Fruit fly (Drosophila melanogaster): ENCODE data around the gene mRpL50.

mRpL50 gene

DNA sequence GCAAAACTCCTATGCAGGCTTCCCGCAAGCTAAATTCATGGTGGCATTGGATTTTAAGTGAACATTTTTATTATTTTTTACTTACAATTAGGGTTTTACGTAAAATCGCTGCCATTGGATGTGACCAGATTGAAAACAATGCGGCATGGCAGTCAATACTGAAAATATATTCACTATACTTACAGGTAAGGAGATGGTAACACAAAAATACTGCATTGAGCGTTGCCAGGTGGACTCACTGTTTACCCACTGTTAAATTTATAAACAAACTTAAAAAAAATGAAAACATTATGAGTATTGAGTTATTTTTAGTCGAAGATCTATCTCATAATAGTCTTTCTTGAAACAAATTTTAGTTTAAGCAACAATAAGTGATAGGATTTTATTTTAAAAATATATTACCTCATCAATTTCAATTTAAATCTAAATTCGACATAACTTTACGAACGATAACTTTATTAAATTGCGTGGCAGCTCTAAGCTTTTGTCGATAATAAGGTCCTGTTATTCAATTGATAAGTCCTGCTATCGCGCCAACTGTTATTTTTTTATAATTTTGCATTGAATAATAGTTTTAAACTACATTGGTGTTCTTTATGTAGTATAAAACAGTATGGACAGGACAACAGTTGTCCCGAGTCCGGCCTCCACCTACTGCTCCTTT lies at the start of gene mRpL50, which contains the start of gene mei-P22:
Gene mRpL50, minus strand, starts transcription at position 159 of the 664 bp plus-strand sequence.
Gene mei-P22, plus strand, starts transcription at position 614 of the 664 bp plus-strand sequence.
- no peak for TF ChIP-seq psq (optimal IDR thresholded peaks at IDR 0.05)
- no peak for TF ChIP-seq insv (optimal IDR thresholded peaks at IDR 0.05)
- TF ChIP-seq ttk (optimal IDR thresholded peaks at IDR 0.05), result no peak

DNA sequence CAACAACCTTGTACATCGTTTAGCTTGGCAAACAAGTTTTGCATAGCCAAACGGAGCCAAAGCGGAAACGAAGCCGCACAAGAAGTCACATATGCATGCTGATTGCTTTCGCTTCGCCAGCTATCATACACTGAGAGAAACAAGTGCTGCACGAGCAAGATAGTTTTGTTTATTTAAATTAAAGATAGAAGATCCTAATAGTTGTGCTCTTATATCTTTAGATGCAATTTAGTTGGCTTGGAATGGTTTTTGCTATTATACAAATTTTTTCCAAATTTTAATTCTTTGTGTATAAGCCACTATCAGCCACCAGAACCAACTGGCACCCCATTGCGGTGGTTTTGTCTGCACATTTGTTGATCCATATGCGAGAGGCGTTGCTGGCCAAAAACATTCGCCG lies 39.8 kb upstream of the mRpL50 start:
- TF ChIP-seq insv (optimal IDR thresholded peaks at IDR 0.05), result no peak
- no peak for TF ChIP-seq Sin3A (optimal IDR thresholded peaks at IDR 0.05)
- TF ChIP-seq psq (optimal IDR thresholded peaks at IDR 0.05), result no peak
- TF ChIP-seq h (optimal IDR thresholded peaks at IDR 0.05), result no peak
- no peak for TF ChIP-seq Myc (optimal IDR thresholded peaks at IDR 0.05)
- TF ChIP-seq ttk (optimal IDR thresholded peaks at IDR 0.05), result no peak

DNA sequence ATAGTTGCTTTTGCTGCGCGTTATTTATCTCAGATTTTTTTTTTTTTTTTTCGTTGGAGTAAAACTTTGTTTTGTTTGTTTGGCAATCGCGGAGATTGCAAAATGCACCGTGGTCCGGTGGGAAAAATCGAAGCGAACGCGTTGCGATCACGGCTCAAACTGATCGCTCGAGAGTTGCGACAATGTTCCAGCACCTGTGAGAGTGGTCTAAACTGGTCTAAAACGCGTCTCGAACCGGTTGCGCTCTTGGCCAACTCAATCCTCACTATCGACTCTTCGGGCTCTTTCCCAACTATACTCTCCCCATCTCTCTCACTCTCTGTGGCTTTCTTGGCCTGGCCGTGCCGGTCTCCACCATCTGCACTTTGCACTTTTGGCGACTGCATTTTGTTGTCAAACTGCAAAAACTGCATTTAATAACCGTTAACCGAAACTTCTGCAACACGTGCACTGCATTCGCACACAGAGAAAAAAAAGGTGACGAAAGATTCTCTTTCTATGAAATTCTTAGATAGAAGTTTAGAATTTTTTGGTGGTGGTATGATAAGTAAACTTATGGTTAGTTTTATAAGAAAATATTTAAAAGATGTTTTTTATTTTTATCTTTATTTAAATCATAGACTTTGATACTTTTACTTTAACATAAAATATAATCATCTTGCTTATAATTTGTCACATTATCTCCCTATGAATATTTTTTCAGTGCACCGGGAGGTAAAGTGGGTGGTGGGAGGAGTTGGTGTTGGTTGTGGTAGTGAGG lies 20.2 kb upstream of the mRpL50 start, which contains the start of gene CG14830:
Gene CG14830, minus strand, starts transcription at position 164 of the 760 bp plus-strand sequence.
- TF ChIP-seq Myc (optimal IDR thresholded peaks at IDR 0.05) (no peak), insv (optimal IDR thresholded peaks at IDR 0.05) (no peak), psq (optimal IDR thresholded peaks at IDR 0.05) (no peak), Sin3A (optimal IDR thresholded peaks at IDR 0.05) (no peak), ttk (optimal IDR thresholded peaks at IDR 0.05) (no peak), h (optimal IDR thresholded peaks at IDR 0.05) (no peak)

DNA sequence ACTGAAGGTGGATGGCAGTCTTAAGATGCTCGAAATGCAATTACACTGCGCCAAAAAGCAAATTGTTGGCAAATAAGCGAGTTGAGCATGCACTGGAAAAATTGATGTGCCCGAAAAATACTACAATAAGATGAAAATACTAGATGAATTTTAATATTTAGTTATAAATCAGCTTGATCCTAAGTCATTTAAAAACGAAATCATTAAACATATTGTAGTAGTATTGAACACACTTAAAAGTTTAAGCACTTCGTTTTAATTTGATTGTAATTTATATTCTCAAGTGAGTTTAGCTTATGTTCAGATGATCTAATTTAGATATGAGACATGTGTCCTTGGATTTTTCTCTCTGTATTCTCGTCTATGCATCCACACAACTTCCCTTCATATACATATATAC lies 18.7 kb upstream of the mRpL50 start:
- TF ChIP-seq Myc (optimal IDR thresholded peaks at IDR 0.05) (no peak), ttk (optimal IDR thresholded peaks at IDR 0.05) (no peak), Sin3A (optimal IDR thresholded peaks at IDR 0.05) (no peak), psq (optimal IDR thresholded peaks at IDR 0.05) (no peak), insv (optimal IDR thresholded peaks at IDR 0.05) (no peak), h (optimal IDR thresholded peaks at IDR 0.05) (no peak)

DNA sequence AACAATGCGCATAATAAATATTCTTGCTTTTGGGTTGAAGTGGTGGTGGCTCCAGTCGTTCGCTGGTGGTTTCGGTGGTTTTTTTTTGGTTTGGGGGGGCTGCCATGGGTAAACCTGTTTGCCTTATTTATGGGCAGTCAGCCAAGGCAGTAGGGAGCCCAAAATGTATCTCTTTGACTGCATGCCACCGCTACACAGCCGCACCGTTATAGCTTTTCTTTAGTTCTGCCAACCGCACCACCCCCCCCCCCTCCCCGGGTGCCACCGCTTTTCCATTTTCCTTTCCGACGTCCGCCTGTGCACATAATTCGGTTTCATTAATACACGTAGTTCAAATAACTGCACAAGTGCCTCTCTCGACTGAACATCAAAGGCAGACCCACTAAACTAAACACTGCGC lies 14.5 kb upstream of the mRpL50 start:
- TF ChIP-seq Sin3A (optimal IDR thresholded peaks at IDR 0.05) (no peak), Myc (optimal IDR thresholded peaks at IDR 0.05) (no peak), insv (optimal IDR thresholded peaks at IDR 0.05) (no peak), psq (optimal IDR thresholded peaks at IDR 0.05) (no peak), h (optimal IDR thresholded peaks at IDR 0.05) (no peak), ttk (optimal IDR thresholded peaks at IDR 0.05) (no peak)

DNA sequence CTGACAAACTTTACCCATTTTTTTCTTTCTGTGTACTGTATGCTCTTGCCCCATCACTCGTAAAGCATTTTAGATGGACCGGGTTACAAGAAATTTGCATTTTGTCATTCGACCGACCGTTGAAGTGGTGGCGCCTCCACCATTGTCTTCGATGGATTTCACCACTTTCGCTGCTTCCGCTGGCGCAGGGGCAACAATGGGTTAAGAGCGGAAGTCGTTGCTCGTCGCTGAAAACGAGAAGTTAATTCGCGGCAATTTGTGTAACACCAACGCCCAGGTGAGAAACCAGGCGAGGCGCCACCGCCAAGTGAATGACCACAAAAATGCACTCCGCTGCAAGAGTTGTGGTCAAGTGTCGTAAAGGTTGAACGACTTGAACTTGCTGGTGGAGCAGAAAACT lies 11.0 kb upstream of the mRpL50 start:
- TF ChIP-seq insv (optimal IDR thresholded peaks at IDR 0.05) (no peak), psq (optimal IDR thresholded peaks at IDR 0.05) (no peak), Sin3A (optimal IDR thresholded peaks at IDR 0.05) (no peak), h (optimal IDR thresholded peaks at IDR 0.05) (no peak), ttk (optimal IDR thresholded peaks at IDR 0.05) (no peak), Myc (optimal IDR thresholded peaks at IDR 0.05) (no peak)

DNA sequence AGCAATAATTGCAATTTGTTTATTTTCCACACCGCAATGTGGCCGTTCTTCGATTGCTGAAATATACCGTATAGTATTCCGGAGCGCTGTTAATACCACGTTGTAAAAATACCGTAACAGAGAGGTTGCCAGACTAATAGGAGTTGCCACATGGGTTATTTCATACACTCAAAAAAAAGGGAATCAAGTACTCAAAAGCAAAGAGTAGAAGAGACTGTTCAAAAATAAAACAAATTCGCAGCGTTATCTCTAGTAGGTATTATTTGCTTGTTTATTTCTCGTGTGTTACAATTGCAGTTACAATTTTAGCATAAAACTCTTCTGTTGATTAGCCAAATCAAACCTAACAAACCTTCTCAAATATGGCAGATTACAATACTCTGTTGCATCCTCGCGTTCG lies 6.7 kb upstream of the mRpL50 start, which contains the start of gene MED4:
Gene MED4, minus strand, starts transcription at position 59 of the 400 bp plus-strand sequence.
- TF ChIP-seq h (optimal IDR thresholded peaks at IDR 0.05) (no peak), insv (optimal IDR thresholded peaks at IDR 0.05) (no peak), Myc (optimal IDR thresholded peaks at IDR 0.05) (no peak), Sin3A (optimal IDR thresholded peaks at IDR 0.05) (no peak), ttk (optimal IDR thresholded peaks at IDR 0.05) (no peak), psq (optimal IDR thresholded peaks at IDR 0.05) (no peak)

DNA sequence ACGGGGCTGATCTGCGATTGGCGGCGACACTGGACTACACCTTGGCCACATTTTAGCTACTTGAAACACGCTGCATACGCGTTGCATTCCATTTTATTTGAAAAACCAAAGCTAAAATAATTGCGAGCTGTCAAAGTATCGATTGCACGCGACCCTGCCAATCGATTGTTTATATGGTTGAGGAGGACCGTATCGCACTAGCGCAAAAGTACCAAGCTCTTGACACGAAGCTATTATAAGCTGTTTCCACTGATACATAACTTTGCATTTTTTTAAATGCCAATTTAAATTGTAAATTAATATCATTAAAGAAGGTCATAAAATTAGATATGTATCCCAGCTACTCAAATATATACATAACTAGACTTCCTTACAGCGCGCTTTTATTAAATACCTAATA lies 5.4 kb upstream of the mRpL50 start, which contains the start of gene Cdc27:
Gene Cdc27, minus strand, starts transcription at position 174 of the 400 bp plus-strand sequence.
- no peak for TF ChIP-seq psq (optimal IDR thresholded peaks at IDR 0.05)
- no peak for TF ChIP-seq h (optimal IDR thresholded peaks at IDR 0.05)
- no peak for TF ChIP-seq insv (optimal IDR thresholded peaks at IDR 0.05)
- TF ChIP-seq ttk (optimal IDR thresholded peaks at IDR 0.05), result no peak
- TF ChIP-seq Myc (optimal IDR thresholded peaks at IDR 0.05), result no peak
- no peak for TF ChIP-seq Sin3A (optimal IDR thresholded peaks at IDR 0.05)

DNA sequence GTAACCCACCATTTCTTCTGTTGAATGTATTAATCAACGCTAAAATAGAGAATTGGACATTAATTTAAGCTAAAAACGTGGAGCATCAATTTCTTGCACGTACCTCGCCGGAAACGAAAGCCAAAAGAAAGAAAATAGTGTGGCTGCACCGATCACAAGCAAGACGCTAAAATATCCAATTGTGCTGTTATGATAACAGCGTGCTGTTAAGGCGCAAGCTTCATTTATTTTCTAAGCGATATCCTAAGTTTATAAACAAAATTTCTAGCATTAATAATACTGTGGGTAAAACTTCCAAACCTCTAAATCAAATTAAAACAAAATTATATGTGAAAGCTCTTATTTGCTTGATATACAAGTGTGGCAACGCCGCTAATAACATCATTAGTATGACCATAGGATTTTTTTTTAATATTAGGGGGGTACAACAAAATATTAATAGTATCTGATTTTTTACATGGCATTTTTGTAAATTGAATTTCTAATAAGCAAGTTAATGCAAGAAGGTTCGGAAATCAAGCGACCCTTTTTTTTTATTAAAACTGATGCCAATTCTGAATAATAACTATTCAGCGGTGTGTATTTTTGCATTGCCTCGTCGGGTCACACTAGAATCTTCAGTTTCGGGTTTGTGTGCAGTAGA lies 2.4 kb downstream of the mRpL50 start, which contains the start of the genes RpL18 and Neos:
Gene RpL18, minus strand, starts transcription at position 135 of the 643 bp plus-strand sequence.
Gene Neos, plus strand, starts transcription at position 412 of the 643 bp plus-strand sequence.
- TF ChIP-seq insv (optimal IDR thresholded peaks at IDR 0.05) (no peak), h (optimal IDR thresholded peaks at IDR 0.05) (no peak), Sin3A (optimal IDR thresholded peaks at IDR 0.05) (no peak), Myc (optimal IDR thresholded peaks at IDR 0.05) (no peak), ttk (optimal IDR thresholded peaks at IDR 0.05) (no peak), psq (optimal IDR thresholded peaks at IDR 0.05) (no peak)

DNA sequence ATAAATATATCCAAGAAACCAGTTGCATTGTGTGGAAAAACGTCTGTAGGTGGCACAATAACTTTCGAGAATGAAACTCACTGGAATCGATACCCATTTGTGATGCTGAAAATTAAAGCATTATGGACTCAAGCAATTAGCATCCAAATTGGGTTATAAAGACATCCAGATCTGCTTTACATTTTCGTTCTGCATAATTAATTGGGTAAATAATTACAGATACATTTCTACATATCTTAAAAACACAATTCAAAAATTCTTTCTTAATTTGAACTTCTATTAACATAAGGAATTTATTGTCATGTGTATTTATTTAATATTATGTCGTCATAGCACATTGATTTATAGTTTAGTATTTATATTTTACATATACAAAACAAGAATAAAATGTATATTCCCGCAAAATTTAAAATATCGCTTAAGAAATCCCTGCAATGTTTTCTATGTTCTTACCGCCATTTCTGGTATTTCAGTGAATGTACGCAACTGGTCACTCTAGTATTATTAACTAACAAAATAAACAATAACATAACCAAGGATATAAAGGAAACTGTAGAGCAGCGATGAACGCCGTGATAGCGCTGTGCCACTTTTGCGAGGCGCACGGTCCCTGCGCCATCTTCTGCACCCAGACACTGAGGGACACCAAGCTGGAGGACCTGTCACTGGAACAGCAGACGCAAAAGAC lies 5.5 kb downstream of the mRpL50 start, which contains the start of the genes CG14829 and BHD:
Gene CG14829, minus strand, starts transcription at position 51 of the 688 bp plus-strand sequence.
Gene BHD, plus strand, starts transcription at position 471 of the 688 bp plus-strand sequence.
- no peak for TF ChIP-seq insv (optimal IDR thresholded peaks at IDR 0.05)
- TF ChIP-seq Sin3A (optimal IDR thresholded peaks at IDR 0.05), result no peak
- no peak for TF ChIP-seq Myc (optimal IDR thresholded peaks at IDR 0.05)
- no peak for TF ChIP-seq ttk (optimal IDR thresholded peaks at IDR 0.05)
- TF ChIP-seq h (optimal IDR thresholded peaks at IDR 0.05), result no peak
- TF ChIP-seq psq (optimal IDR thresholded peaks at IDR 0.05), result no peak

DNA sequence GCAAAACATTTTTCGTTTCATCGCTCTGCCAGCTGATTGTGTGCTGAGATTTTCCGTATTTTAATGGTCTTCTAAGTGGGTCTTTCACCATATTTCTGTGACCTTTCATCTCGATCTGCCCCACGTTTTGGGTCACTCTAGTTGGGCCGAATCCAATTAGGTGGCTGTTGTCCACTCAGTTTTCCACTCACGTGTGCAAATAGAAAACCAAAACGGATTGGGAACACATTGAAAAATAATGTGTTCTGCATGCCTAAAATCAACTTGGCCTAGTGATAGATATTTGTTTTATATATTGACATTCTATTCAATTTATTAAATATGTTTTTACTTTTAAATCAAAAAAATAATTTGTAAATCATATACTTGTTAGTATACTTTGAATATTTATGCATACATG lies 9.5 kb downstream of the mRpL50 start, which contains the start of gene CG14826:
Gene CG14826, plus strand, starts transcription at position 301 of the 400 bp plus-strand sequence.
- TF ChIP-seq ttk (optimal IDR thresholded peaks at IDR 0.05) (no peak), Sin3A (optimal IDR thresholded peaks at IDR 0.05) (no peak), h (optimal IDR thresholded peaks at IDR 0.05) (no peak), psq (optimal IDR thresholded peaks at IDR 0.05) (no peak), Myc (optimal IDR thresholded peaks at IDR 0.05) (no peak), insv (optimal IDR thresholded peaks at IDR 0.05) (no peak)
